Fruit fly (Drosophila melanogaster) whole organism: ENCODE data around the gene ast.

Source experiments
- Dll ChIP-seq: fragments of >200 bp; optimal IDR thresholded peaks from 2 replicates; lab custom pipeline; 2017
- EcR ChIP-seq, 2 experiments: fragments of >200 bp; optimal IDR thresholded peaks; 2 replicates each; lab custom pipeline; 2017; ENCODE audit warnings: missing biosample characterization in 2 of 2, missing genetic modification characterization in 2 of 2, missing genetic modification reagents in 2 of 2

DNA sequence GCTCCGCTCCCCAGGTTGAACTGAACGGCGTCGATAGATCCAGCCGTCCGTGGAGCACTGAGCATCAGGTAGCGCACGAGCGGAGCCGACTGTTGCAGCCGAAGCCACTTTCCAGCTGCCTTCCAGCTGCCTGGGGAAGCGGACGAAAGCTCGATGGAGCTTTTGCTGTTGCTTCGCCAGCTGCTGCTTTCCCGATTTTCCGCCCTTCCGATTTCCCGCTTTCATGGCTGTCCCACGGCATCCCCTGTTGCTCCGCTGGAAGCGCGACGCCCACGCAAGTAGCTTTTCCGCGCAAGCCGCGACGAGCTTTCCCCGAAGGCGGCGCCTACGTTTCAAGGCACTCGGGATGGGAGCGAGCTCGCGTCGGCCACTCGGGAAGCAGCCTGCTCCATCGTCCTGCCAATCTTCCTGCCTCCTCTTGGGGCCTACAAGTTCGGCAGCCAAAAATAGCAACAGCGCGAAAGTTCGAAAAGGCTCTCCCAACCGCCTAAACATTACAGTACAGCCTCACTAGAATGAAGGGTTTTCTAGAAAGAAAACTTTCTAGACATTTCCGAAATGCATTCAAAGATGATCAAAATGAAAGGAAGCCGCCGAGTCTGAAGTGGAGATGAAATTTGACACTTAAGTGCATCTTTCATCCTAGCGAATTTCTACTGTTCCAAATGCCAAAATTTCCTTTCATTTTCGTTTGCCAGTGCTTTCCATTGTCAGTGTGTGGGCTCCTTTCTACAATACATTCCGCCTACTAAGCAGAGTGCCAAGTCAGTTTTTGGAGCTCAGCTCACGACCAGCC, 34.4 kb upstream of the ast start:
- TF ChIP-seq Dll (lab: Kevin White, UChicago) (no peak), EcR (GFP tag; optimal IDR thresholded peaks at IDR 0.05; lab: Kevin White, UChicago) (no peak)
